Worm (Caenorhabditis elegans): Measurements from ENCODE around the gene Y110A2AL.3.

DNA sequence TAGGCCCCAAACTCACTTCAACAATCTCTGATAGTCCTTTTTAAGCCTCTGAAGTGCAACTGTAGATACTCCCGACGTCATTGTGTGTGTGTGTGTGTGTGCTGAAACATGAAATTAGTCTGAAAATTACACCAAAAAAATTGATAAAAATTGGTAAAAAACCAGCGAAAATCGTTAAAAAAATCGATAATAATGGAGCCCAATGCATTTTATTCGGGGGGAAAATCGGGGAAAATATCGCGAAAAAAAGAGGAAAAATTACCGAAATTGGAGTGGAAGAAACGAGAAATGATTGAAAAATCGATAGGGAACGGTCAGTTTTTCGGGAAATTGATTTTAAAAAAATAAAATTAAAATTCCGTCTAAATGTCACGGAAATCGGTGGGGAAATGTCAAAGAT lies 33.4 kb downstream of the Y110A2AL.3 start, which contains the start of gene ubc-26:
- TF ChIP-seq dmd-4 (tag; optimal IDR thresholded peaks at IDR 0.05) (no peak), ceh-82 (tag; optimal IDR thresholded peaks at IDR 0.05) (no peak), F13H6.1 (tag; optimal IDR thresholded peaks at IDR 0.05) (no peak)

All from whole organism, L2 larva.